Worm (Caenorhabditis elegans) whole organism, mixed stage, embryonic: ENCODE data around the gene Y41D4B.6.

Experiments used
- nhr-28 ChIP-seq: fragments of 150-350 bp; optimal IDR thresholded peaks from 2 replicates; lab custom pipeline; 2014; ENCODE audit warnings: missing biosample characterization, missing genetic modification characterization
- pha-4 ChIP-seq: fragments of 150-350 bp; optimal IDR thresholded peaks from 2 replicates; lab custom pipeline; 2018; ENCODE audit warnings: missing biosample characterization, missing genetic modification reagents, missing genetic modification characterization
- ztf-11 ChIP-seq: fragments of 150-350 bp; optimal IDR thresholded peaks from 2 replicates; lab custom pipeline; 2014; ENCODE audit warnings: missing biosample characterization, missing genetic modification characterization

DNA sequence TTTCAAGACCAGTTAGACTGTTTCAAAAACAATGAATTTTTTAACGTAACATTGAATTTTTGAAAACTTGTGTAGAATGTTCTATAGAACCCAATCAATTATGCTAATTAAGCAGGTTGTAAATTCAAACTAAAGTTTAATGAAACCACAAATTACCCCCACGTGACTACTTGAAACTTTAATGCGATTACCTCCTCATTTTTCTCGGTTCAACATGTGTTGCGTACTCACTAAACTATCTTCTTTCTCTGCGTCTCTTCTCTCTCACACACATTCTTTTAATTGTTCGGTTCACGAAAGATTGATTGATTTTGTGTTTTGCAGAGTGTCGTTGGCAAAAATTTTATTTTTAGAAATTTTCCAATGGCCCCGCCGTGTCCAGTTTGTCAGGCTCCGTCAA lies 9.8 kb upstream of the Y41D4B.6 start, which contains the start of gene nhr-87:
- TF ChIP-seq ztf-11 (tag; lab: Kevin White, UChicago) (no peak), pha-4 (tag; lab: Kevin White, UChicago) (no peak), nhr-28 (tag; lab: Kevin White, UChicago) (no peak)
